4 worm cellular contexts compared by ENCODE assay signal in genomic region chrV:3743172-3743626, ce11.
TF ChIP-seq lines count a peak whose summit lies in the region.

TSS of gene mtm-9 (plus strand) at chrV:3743576.

TF ChIP-seq in whole organism, L1 larva, 84 proteins besides CTCF, POLR2A, EP300 and RAD21 (continued from another document):
- TF ChIP-seq unc-130 (tag; optimal IDR thresholded peaks at IDR 0.05; lab: Kevin White, UChicago) (peak; percentile 28), ces-1 (GFP tag; optimal IDR thresholded peaks at IDR 0.05; lab: Kevin White, UChicago) (no peak), fkh-8 (tag; optimal IDR thresholded peaks at IDR 0.05; lab: Kevin White, UChicago) (peak; percentile 36), isw-1 (GFP tag; IDR thresholded peaks at IDR 0.05; lab: Robert Waterston, UW) (peak; percentile 27), zip-4 (GFP tag; optimal IDR thresholded peaks at IDR 0.05; lab: Kevin White, UChicago) (no peak), fkh-10 (GFP tag; optimal IDR thresholded peaks at IDR 0.05; lab: Kevin White, UChicago) (no peak), swsn-7 (tag; optimal IDR thresholded peaks at IDR 0.05; lab: Kevin White, UChicago) (peak; percentile 40), lin-14 (GFP tag; optimal IDR thresholded peaks at IDR 0.05; lab: Kevin White, UChicago) (no peak), irx-1 (tag; optimal IDR thresholded peaks at IDR 0.05; lab: Kevin White, UChicago) (peak; percentile 46), lin-13 (GFP tag; optimal IDR thresholded peaks at IDR 0.05; lab: Kevin White, UChicago) (peak; percentile 10), C16A3.4 (tag; optimal IDR thresholded peaks at IDR 0.05; lab: Kevin White, UChicago) (peak; percentile 43), nhr-76 (tag; optimal IDR thresholded peaks at IDR 0.05; lab: Kevin White, UChicago) (no peak), elt-3 (tag; optimal IDR thresholded peaks at IDR 0.05; lab: Kevin White, UChicago) (peak in 1 of 6 experiments; percentile 57), vab-15 (tag; optimal IDR thresholded peaks at IDR 0.05; lab: Kevin White, UChicago) (no peak), blmp-1 (tag; optimal IDR thresholded peaks at IDR 0.05; lab: Kevin White, UChicago) (peak; percentile 55), nhr-77 (tag; optimal IDR thresholded peaks at IDR 0.05; lab: Kevin White, UChicago) (peak; percentile 17), hlh-4 (tag; optimal IDR thresholded peaks at IDR 0.05; lab: Kevin White, UChicago) (no peak), xbp-1 (tag; optimal IDR thresholded peaks at IDR 0.05; lab: Kevin White, UChicago) (peak; percentile 22), unc-62 (GFP tag; optimal IDR thresholded peaks at IDR 0.05; lab: Kevin White, UChicago) (no peak), tbx-2 (tag; optimal IDR thresholded peaks at IDR 0.05; lab: Kevin White, UChicago) (peak; percentile 36), lsy-2 (tag; optimal IDR thresholded peaks at IDR 0.05; lab: Kevin White, UChicago) (peak; percentile 47 to 82), ceh-8 (GFP tag; optimal IDR thresholded peaks at IDR 0.05; lab: Kevin White, UChicago) (peak; percentile 37), dpl-1 (GFP tag; optimal IDR thresholded peaks at IDR 0.05; lab: Kevin White, UChicago) (peak; percentile 91 to 94 (median 93)), lin-35 (GFP tag; optimal IDR thresholded peaks at IDR 0.05; lab: Kevin White, UChicago) (peak; percentile 94 to 98)

TF ChIP-seq in whole organism, L2 larva, 48 proteins besides CTCF, POLR2A, EP300 and RAD21 (continued from another document):
- peak; percentile 9 to 58 for TF ChIP-seq lsy-2 (tag; optimal IDR thresholded peaks at IDR 0.05; lab: Kevin White, UChicago)

TF ChIP-seq in whole organism, L4 larva, 104 proteins besides CTCF, POLR2A, EP300 and RAD21 (continued from another document):
- TF ChIP-seq F37D6.2 (tag; optimal IDR thresholded peaks at IDR 0.05; lab: Kevin White, UChicago) (no peak), zip-2 (tag; optimal IDR thresholded peaks at IDR 0.05; lab: Kevin White, UChicago) (no peak), mes-2 (tag; optimal IDR thresholded peaks at IDR 0.05; lab: Kevin White, UChicago; ENCODE audit: poor library complexity, severe bottlenecking) (peak; percentile 41), spr-3 (GFP tag; optimal IDR thresholded peaks at IDR 0.05; lab: Kevin White, UChicago) (no peak), lim-7 (GFP tag; IDR thresholded peaks at IDR 0.05; lab: Robert Waterston, UW) (no peak), zip-11 (GFP tag; IDR thresholded peaks at IDR 0.05; lab: Robert Waterston, UW) (no peak), F26F4.8 (GFP tag; conservative IDR thresholded peaks at IDR 0.05; lab: Robert Waterston, UW) (no peak), snpc-4 (tag; optimal IDR thresholded peaks at IDR 0.05; lab: Kevin White, UChicago) (no peak), lsy-2 (tag; optimal IDR thresholded peaks at IDR 0.05; lab: Kevin White, UChicago) (peak in 1 of 2 experiments; percentile 60), skn-1 (tag; optimal IDR thresholded peaks at IDR 0.05; lab: Kevin White, UChicago) (no peak), ztf-7 (tag; optimal IDR thresholded peaks at IDR 0.05; lab: Kevin White, UChicago) (no peak), nhr-48 (tag; optimal IDR thresholded peaks at IDR 0.05; lab: Kevin White, UChicago) (no peak), ceh-32 (tag; optimal IDR thresholded peaks at IDR 0.05; lab: Kevin White, UChicago; ENCODE audit: poor library complexity) (no peak), aha-1 (tag; lab: Kevin White, UChicago) (peak; percentile 56), daf-19 (GFP tag; conservative IDR thresholded peaks at IDR 0.05; lab: Robert Waterston, UW) (no peak), mdl-1 (tag; optimal IDR thresholded peaks at IDR 0.05; lab: Kevin White, UChicago) (no peak), daf-16 (GFP tag; optimal IDR thresholded peaks at IDR 0.05; lab: Kevin White, UChicago) (no peak), daf-16 (tag; optimal IDR thresholded peaks at IDR 0.05; lab: Kevin White, UChicago) (peak; percentile 55), nhr-10 (tag; optimal IDR thresholded peaks at IDR 0.05; lab: Kevin White, UChicago) (no peak), hif-1 (tag; optimal IDR thresholded peaks at IDR 0.05; lab: Kevin White, UChicago) (peak in 1 of 2 experiments; percentile 7), R02D3.7 (tag; optimal IDR thresholded peaks at IDR 0.05; lab: Kevin White, UChicago) (peak; percentile 70), nhr-77 (tag; optimal IDR thresholded peaks at IDR 0.05; lab: Kevin White, UChicago) (no peak), F49E8.2 (tag; optimal IDR thresholded peaks at IDR 0.05; lab: Kevin White, UChicago; ENCODE audit: borderline replicate concordance) (no peak)

TF ChIP-seq in whole organism, mixed stage, embryonic, 35 proteins besides CTCF, POLR2A, EP300 and RAD21 (continued from another document):
- TF ChIP-seq ceh-43 (GFP tag; optimal IDR thresholded peaks at IDR 0.05; lab: Kevin White, UChicago) = no peak
- TF ChIP-seq nhr-28 (tag; optimal IDR thresholded peaks at IDR 0.05; lab: Kevin White, UChicago) = no peak
- TF ChIP-seq ham-2 (GFP tag; optimal IDR thresholded peaks at IDR 0.05; lab: Kevin White, UChicago) = no peak
- no peak for TF ChIP-seq cnd-1 (tag; optimal IDR thresholded peaks at IDR 0.05; lab: Kevin White, UChicago)
- peak; percentile 81 for TF ChIP-seq ces-1 (GFP tag; optimal IDR thresholded peaks at IDR 0.05; lab: Kevin White, UChicago)
- no peak for TF ChIP-seq lin-32 (GFP tag; optimal IDR thresholded peaks at IDR 0.05; lab: Kevin White, UChicago)
- TF ChIP-seq snpc-4 (tag; optimal IDR thresholded peaks at IDR 0.05; lab: Kevin White, UChicago) = no peak
- no peak for TF ChIP-seq lin-13 (tag; optimal IDR thresholded peaks at IDR 0.05; lab: Kevin White, UChicago)
- TF ChIP-seq nhr-12 (tag; optimal IDR thresholded peaks at IDR 0.05; lab: Kevin White, UChicago) = no peak
